Fruit fly (Drosophila melanogaster) whole organism, embryonic: Measurements from ENCODE around the gene NPF.

Source experiments
- Atf3 ChIP-seq: fragments of 200-800 bp; sonication (Bioruptor generic); optimal IDR thresholded peaks from 3 replicates; lab custom pipeline; 2016; ENCODE audit warnings: missing biosample characterization, missing genetic modification characterization
- B-H2 ChIP-seq: fragments of 200-800 bp; sonication (Bioruptor generic); optimal IDR thresholded peaks from 2 replicates; lab custom pipeline; 2018; ENCODE audit warnings: missing biosample characterization, mild to moderate bottlenecking, missing genetic modification characterization
- CG10147 ChIP-seq: fragments of 200-800 bp; sonication (Bioruptor generic); optimal IDR thresholded peaks from 2 replicates; lab custom pipeline; 2019; ENCODE audit warnings: missing biosample characterization, mild to moderate bottlenecking, missing genetic modification characterization, moderate library complexity
- CG10654 ChIP-seq: fragments of 200-800 bp; sonication (Bioruptor generic); optimal IDR thresholded peaks from 2 replicates; lab custom pipeline; 2016; ENCODE audit warnings: missing biosample characterization, missing genetic modification characterization
- CG10979 ChIP-seq: fragments of 200-800 bp; sonication (Bioruptor generic); optimal IDR thresholded peaks from 2 replicates; lab custom pipeline; 2018; ENCODE audit warnings: missing biosample characterization, mild to moderate bottlenecking, missing genetic modification characterization, moderate library complexity
- CG11398 ChIP-seq: fragments of 200-800 bp; sonication (Bioruptor generic); optimal IDR thresholded peaks from 2 replicates; lab custom pipeline; 2016; ENCODE audit warnings: missing biosample characterization, missing genetic modification characterization
- CG12659 ChIP-seq: fragments of 200-800 bp; sonication (Bioruptor generic); optimal IDR thresholded peaks from 3 replicates; lab custom pipeline; 2017; ENCODE audit warnings: mild to moderate bottlenecking, missing biosample characterization, missing genetic modification reagents, missing genetic modification characterization
- CG13287 ChIP-seq: fragments of 200-800 bp; sonication (Bioruptor generic); IDR thresholded peaks from 2 replicates; pipeline ENCODE4 v1.3.6; 2022; ENCODE audit warnings: missing biosample characterization, missing genetic modification characterization; ENCODE audit not compliant: partially characterized antibody
- CG14014 ChIP-seq: fragments of 200-800 bp; sonication (Bioruptor generic); IDR thresholded peaks from 2 replicates; pipeline ENCODE4 v1.3.6; 2022; ENCODE audit warnings: missing biosample characterization, missing genetic modification characterization
- CG17328 ChIP-seq: fragments of 200-800 bp; sonication (Bioruptor generic); IDR thresholded peaks from 2 replicates; pipeline ENCODE4 v1.3.6; 2022; ENCODE audit warnings: missing biosample characterization, missing genetic modification characterization
- CG18599 ChIP-seq: fragments of 200-800 bp; sonication (Bioruptor generic); optimal IDR thresholded peaks from 3 replicates; lab custom pipeline; 2017; ENCODE audit warnings: missing biosample characterization, missing genetic modification characterization, mild to moderate bottlenecking, moderate library complexity, missing genetic modification reagents
- CG31224 ChIP-seq: fragments of 200-800 bp; sonication (Bioruptor generic); IDR thresholded peaks from 2 replicates; pipeline ENCODE4 v1.3.6; 2022; ENCODE audit warnings: missing biosample characterization, missing genetic modification characterization
- CG3163 ChIP-seq: fragments of 200-800 bp; sonication (Bioruptor generic); optimal IDR thresholded peaks from 3 replicates; lab custom pipeline; 2016; ENCODE audit warnings: missing biosample characterization, missing genetic modification characterization
- CG3407 ChIP-seq: fragments of 200-800 bp; sonication (Bioruptor generic); optimal IDR thresholded peaks from 2 replicates; lab custom pipeline; 2018; ENCODE audit warnings: missing biosample characterization, mild to moderate bottlenecking, missing genetic modification characterization
- CG42726 ChIP-seq: fragments of 200-800 bp; sonication (Bioruptor generic); IDR thresholded peaks from 2 replicates; pipeline ENCODE4 v1.3.6; 2022; ENCODE audit warnings: missing biosample characterization, missing genetic modification characterization; ENCODE audit not compliant: partially characterized antibody
- CG7271 ChIP-seq: fragments of 200-800 bp; sonication (Bioruptor generic); optimal IDR thresholded peaks from 2 replicates; lab custom pipeline; 2018; ENCODE audit warnings: missing biosample characterization, mild to moderate bottlenecking, missing genetic modification characterization, moderate library complexity
- CG7556 ChIP-seq: fragments of 200-800 bp; sonication (Bioruptor generic); optimal IDR thresholded peaks from 2 replicates; lab custom pipeline; 2017; ENCODE audit warnings: missing biosample characterization, mild to moderate bottlenecking, missing genetic modification characterization
- CTCF ChIP-seq: fragments of 200-800 bp; sonication (Bioruptor generic); optimal IDR thresholded peaks from 2 replicates; lab custom pipeline; 2017; ENCODE audit warnings: missing biosample characterization, mild to moderate bottlenecking, missing genetic modification characterization, moderate library complexity
- CoRest ChIP-seq: fragments of 200-800 bp; sonication (Bioruptor generic); optimal IDR thresholded peaks from 3 replicates; lab custom pipeline; 2018; ENCODE audit warnings: missing biosample characterization, mild to moderate bottlenecking, missing genetic modification characterization, moderate library complexity
- ERR ChIP-seq: fragments of 200-800 bp; sonication (Bioruptor generic); optimal IDR thresholded peaks from 2 replicates; lab custom pipeline; 2016; ENCODE audit warnings: missing biosample characterization, missing genetic modification characterization
- Elba2 ChIP-seq: fragments of 200-800 bp; sonication (Bioruptor generic); optimal IDR thresholded peaks from 3 replicates; lab custom pipeline; 2016; ENCODE audit warnings: missing biosample characterization, missing genetic modification characterization
- Hr51 ChIP-seq, 2 experiments: fragments of 200-800 bp; sonication (Bioruptor generic); optimal IDR thresholded peaks; 2 replicates in 1 of 2; 3 replicates in 1 of 2; lab custom pipeline; 2016 to 2018; ENCODE audit warnings: missing biosample characterization in 2 of 2, missing genetic modification characterization in 2 of 2, mild to moderate bottlenecking in 1 of 2, moderate library complexity in 1 of 2
- Jarid2 ChIP-seq: fragments of 200-800 bp; sonication (Bioruptor generic); optimal IDR thresholded peaks from 3 replicates; lab custom pipeline; 2017; ENCODE audit warnings: mild to moderate bottlenecking, missing biosample characterization, missing genetic modification reagents, missing genetic modification characterization
- Mad ChIP-seq: fragments of 200-800 bp; sonication (Bioruptor generic); optimal IDR thresholded peaks from 2 replicates; lab custom pipeline; 2016; ENCODE audit warnings: missing biosample characterization, missing genetic modification characterization
- Neu2 ChIP-seq: fragments of 200-800 bp; sonication (Bioruptor generic); optimal IDR thresholded peaks from 3 replicates; lab custom pipeline; 2016; ENCODE audit warnings: missing biosample characterization, missing genetic modification characterization, borderline replicate concordance
- Sox102F ChIP-seq: fragments of 200-800 bp; sonication (Bioruptor generic); optimal IDR thresholded peaks from 2 replicates; lab custom pipeline; 2018; ENCODE audit warnings: missing biosample characterization, mild to moderate bottlenecking, missing genetic modification characterization, moderate library complexity
- Spps ChIP-seq: fragments of 200-800 bp; sonication (Bioruptor generic); optimal IDR thresholded peaks from 2 replicates; lab custom pipeline; 2018; ENCODE audit warnings: missing biosample characterization, mild to moderate bottlenecking, missing genetic modification characterization
- Xbp1 ChIP-seq: fragments of 200-800 bp; sonication (Bioruptor generic); optimal IDR thresholded peaks from 3 replicates; lab custom pipeline; 2016; ENCODE audit warnings: missing biosample characterization, mild to moderate bottlenecking, missing genetic modification characterization
- bcd ChIP-seq: fragments of 200-800 bp; sonication (Bioruptor generic); optimal IDR thresholded peaks from 2 replicates; lab custom pipeline; 2017; ENCODE audit warnings: missing biosample characterization, mild to moderate bottlenecking, missing genetic modification characterization
- cas ChIP-seq: fragments of 200-800 bp; sonication (Bioruptor generic); IDR thresholded peaks from 2 replicates; pipeline ENCODE4 v1.3.6; 2022; ENCODE audit warnings: missing biosample characterization, missing genetic modification characterization
- cg ChIP-seq: fragments of 200-800 bp; sonication (Bioruptor generic); optimal IDR thresholded peaks from 3 replicates; lab custom pipeline; 2019; ENCODE audit warnings: missing biosample characterization, mild to moderate bottlenecking, missing genetic modification characterization, moderate library complexity
- croc ChIP-seq: fragments of 200-800 bp; sonication (Bioruptor generic); conservative IDR thresholded peaks from 3 replicates; pipeline ENCODE4 v1.3.6; 2022; ENCODE audit warnings: missing biosample characterization, missing genetic modification characterization
- eve ChIP-seq, 2 experiments: fragments of >200 bp; optimal IDR thresholded peaks; 2 replicates each; lab custom pipeline; 2017; ENCODE audit warnings: missing biosample characterization in 2 of 2, missing genetic modification characterization in 2 of 2
- ewg ChIP-seq: fragments of 200-800 bp; sonication (Bioruptor generic); optimal IDR thresholded peaks from 3 replicates; lab custom pipeline; 2017; ENCODE audit warnings: mild to moderate bottlenecking, missing biosample characterization, missing genetic modification reagents, missing genetic modification characterization
- fru ChIP-seq: fragments of >200 bp; optimal IDR thresholded peaks from 2 replicates; lab custom pipeline; 2017
- fu2 ChIP-seq: fragments of 200-800 bp; sonication (Bioruptor generic); optimal IDR thresholded peaks from 2 replicates; lab custom pipeline; 2016; ENCODE audit warnings: missing biosample characterization, missing genetic modification characterization
- lmd ChIP-seq: fragments of 200-800 bp; sonication (Bioruptor generic); IDR thresholded peaks from 2 replicates; pipeline ENCODE4 v1.3.6; 2022; ENCODE audit warnings: missing biosample characterization, missing genetic modification characterization
- nau ChIP-seq: fragments of 200-800 bp; sonication (Bioruptor generic); optimal IDR thresholded peaks from 3 replicates; lab custom pipeline; 2017; ENCODE audit warnings: missing biosample characterization, mild to moderate bottlenecking, missing genetic modification characterization, missing genetic modification reagents
- nmo ChIP-seq: fragments of 200-800 bp; sonication (Bioruptor generic); optimal IDR thresholded peaks from 2 replicates; lab custom pipeline; 2018; ENCODE audit warnings: missing biosample characterization, mild to moderate bottlenecking, missing genetic modification characterization, moderate library complexity
- oc ChIP-seq: fragments of 200-800 bp; sonication (Bioruptor generic); optimal IDR thresholded peaks from 2 replicates; lab custom pipeline; 2018; ENCODE audit warnings: missing biosample characterization, mild to moderate bottlenecking, missing genetic modification characterization, moderate library complexity
- pho ChIP-seq: fragments of 200-800 bp; sonication (Bioruptor generic); optimal IDR thresholded peaks from 2 replicates; lab custom pipeline; 2016; ENCODE audit warnings: missing biosample characterization, missing genetic modification characterization
- psq ChIP-seq: fragments of 200-800 bp; sonication (Bioruptor generic); optimal IDR thresholded peaks from 2 replicates; lab custom pipeline; 2017; ENCODE audit warnings: missing biosample characterization, missing genetic modification characterization
- repo ChIP-seq: fragments of 200-800 bp; sonication (Bioruptor generic); optimal IDR thresholded peaks from 2 replicates; lab custom pipeline; 2016; ENCODE audit warnings: missing biosample characterization, missing genetic modification characterization
- sna ChIP-seq: fragments of 200-800 bp; sonication (Bioruptor generic); IDR thresholded peaks from 2 replicates; pipeline ENCODE4 v1.3.6; 2022; ENCODE audit warnings: missing biosample characterization, missing genetic modification characterization; ENCODE audit not compliant: partially characterized antibody
- tap ChIP-seq: fragments of 200-800 bp; optimal IDR thresholded peaks from 3 replicates; lab custom pipeline; 2019; ENCODE audit warnings: missing biosample characterization, mild to moderate bottlenecking, missing genetic modification characterization, moderate library complexity
- tll ChIP-seq, 2 experiments: fragments of 200-800 bp in 1 of 2; fragments of >200 bp in 1 of 2; sonication (Bioruptor generic) in 1 of 2; optimal IDR thresholded peaks; 2 replicates each; lab custom pipeline; 2017 to 2019; ENCODE audit warnings: missing biosample characterization in 2 of 2, missing genetic modification characterization in 2 of 2, mild to moderate bottlenecking in 1 of 2, moderate library complexity in 1 of 2
- unc-4 ChIP-seq: fragments of 200-800 bp; sonication (Bioruptor generic); IDR thresholded peaks from 2 replicates; pipeline ENCODE4 v1.3.6; 2022; ENCODE audit warnings: missing biosample characterization, missing genetic modification characterization; ENCODE audit not compliant: partially characterized antibody
- wor ChIP-seq: fragments of 200-800 bp; sonication (Bioruptor generic); IDR thresholded peaks from 2 replicates; pipeline ENCODE4 v1.3.6; 2022; ENCODE audit warnings: missing biosample characterization, missing genetic modification characterization

NPF gene

DNA sequence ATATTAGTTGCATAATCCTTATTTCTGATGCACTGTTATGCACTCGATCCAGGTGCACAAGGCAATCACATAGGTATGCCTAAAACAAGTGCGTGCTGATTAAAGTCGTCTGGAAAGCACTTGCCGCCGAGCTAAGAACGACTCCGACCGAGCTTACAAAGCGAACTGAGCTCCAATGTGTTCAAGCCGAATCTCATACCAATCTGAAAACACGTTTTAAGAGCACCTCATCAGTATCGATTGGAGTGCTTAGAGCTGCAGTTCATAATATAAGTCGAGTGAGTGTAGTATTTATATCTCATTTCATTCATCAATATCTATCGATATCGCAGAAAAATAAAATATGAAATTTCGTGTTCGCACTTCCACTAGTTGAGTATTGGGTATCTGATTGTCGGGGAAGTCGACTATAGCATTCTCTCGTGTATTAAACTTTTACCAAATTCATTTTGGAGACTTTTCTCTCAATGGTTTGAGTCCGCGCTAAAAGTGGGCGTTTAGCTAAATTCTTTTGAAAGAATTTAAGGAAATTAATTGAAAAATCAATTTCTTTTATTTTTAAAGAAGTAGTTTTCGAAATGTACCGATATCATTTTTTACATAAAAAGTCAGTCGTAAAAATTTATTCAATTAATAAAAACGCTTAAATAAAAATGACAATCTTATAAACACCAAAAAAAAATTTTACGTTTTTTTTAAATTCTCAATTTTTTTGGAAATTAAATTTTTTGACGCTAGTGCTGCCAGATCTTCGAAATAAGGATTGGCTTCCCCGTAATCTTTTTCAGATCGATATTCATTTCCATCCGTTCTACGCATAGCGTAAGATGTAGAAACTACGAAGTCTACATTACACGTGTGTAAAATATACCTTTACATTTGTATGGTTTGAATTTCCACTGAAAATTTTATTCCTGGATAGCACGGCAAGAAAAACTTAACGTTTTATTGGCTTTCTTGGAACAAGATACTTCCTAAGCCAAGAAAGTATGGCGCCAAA lies 46.8 kb downstream of the NPF start, which contains the start of gene modSP (continued):
- TF ChIP-seq croc (GFP tag; lab: Robert Waterston, UW) (no peak), CG3163 (GFP tag; lab: Kevin White, UChicago) (peak; percentile 51), CG17328 (GFP tag; lab: Robert Waterston, UW) (0 out of 2 replicates have a peak, but pooled peaks have one; percentile 12), B-H2 (GFP tag; lab: Kevin White, UChicago) (no peak), pho (no peak), ewg (GFP tag; lab: Kevin White, UChicago) (no peak), Jarid2 (GFP tag; lab: Kevin White, UChicago) (peak; percentile 61), CoRest (peak; percentile 59), tll (GFP tag; optimal IDR thresholded peaks at IDR 0.05; lab: Kevin White, UChicago) (no peak), cas (GFP tag; lab: Robert Waterston, UW) (no peak), CG18599 (GFP tag; lab: Kevin White, UChicago) (peak; percentile 35), CG42726 (peak; percentile 68; the same call in 1 of the 2 replicates), tap (tag; lab: Kevin White, UChicago) (no peak), Xbp1 (GFP tag; lab: Kevin White, UChicago) (peak; percentile 47), wor (GFP tag; lab: Robert Waterston, UW) (no peak), nmo (GFP tag; lab: Kevin White, UChicago) (peak; percentile 0), Spps (no peak), nau (GFP tag; lab: Kevin White, UChicago) (no peak), bcd (peak; percentile 31), Neu2 (no peak), fru (no peak), CTCF (peak; percentile 88), CG14014 (GFP tag; lab: Robert Waterston, UW) (no peak), CG10147 (GFP tag; lab: Kevin White, UChicago) (peak; percentile 16), CG31224 (GFP tag; lab: Robert Waterston, UW) (no peak; the same call in 1 of the 2 replicates), Atf3 (GFP tag; lab: Kevin White, UChicago) (no peak), eve (GFP tag; optimal IDR thresholded peaks at IDR 0.05; lab: Kevin White, UChicago) (no peak), CG12659 (peak; percentile 48), fu2 (no peak), CG3407 (no peak), Elba2 (GFP tag; lab: Kevin White, UChicago) (no peak), Sox102F (GFP tag; lab: Kevin White, UChicago) (peak; percentile 35), Hr51 (GFP tag; optimal IDR thresholded peaks at IDR 0.05; lab: Kevin White, UChicago) (peak in 1 of 2 experiments; percentile 37), unc-4 (GFP tag; lab: Robert Waterston, UW) (peak; percentile 60; the same call in 1 of the 2 replicates), repo (no peak), CG7556 (GFP tag; lab: Kevin White, UChicago) (peak; percentile 19), cg (GFP tag; lab: Kevin White, UChicago) (no peak), Mad (GFP tag; lab: Kevin White, UChicago) (peak; percentile 37), CG10979 (no peak), CG13287 (GFP tag; lab: Robert Waterston, UW) (peak; percentile 76; the same call in 1 of the 2 replicates), CG10654 (no peak), psq (GFP tag; lab: Kevin White, UChicago) (no peak), lmd (no peak; the same call in 1 of the 2 replicates), CG11398 (GFP tag; lab: Kevin White, UChicago) (no peak), CG7271 (no peak), sna (GFP tag; lab: Robert Waterston, UW) (peak; percentile 63; the same call in 1 of the 2 replicates), ERR (no peak), oc (no peak)
